Worm (Caenorhabditis elegans) whole organism, L2 larva: Measurements from ENCODE around the gene Y73C8C.8.

Experiments used
- C34F6.9 ChIP-seq: fragments of 150-350 bp; optimal IDR thresholded peaks from 2 replicates; lab custom pipeline; 2014; ENCODE audit warnings: missing biosample characterization, missing genetic modification characterization
- F13H6.1 ChIP-seq: sonication (generic microtip); optimal IDR thresholded peaks from 2 replicates; lab custom pipeline; 2016; ENCODE audit warnings: missing genetic modification characterization, missing compliant biosample characterization
- Y55F3AM.14 ChIP-seq: fragments of 200-800 bp; sonication (Bioruptor generic); optimal IDR thresholded peaks from 2 replicates; lab custom pipeline; 2018; ENCODE audit warnings: mild to moderate bottlenecking, missing genetic modification characterization, missing compliant biosample characterization
- ZK546.5 ChIP-seq: sonication (generic microtip); optimal IDR thresholded peaks from 2 replicates; lab custom pipeline; 2017; ENCODE audit warnings: missing biosample characterization, missing genetic modification characterization
- ceh-82 ChIP-seq: fragments of 150-350 bp; optimal IDR thresholded peaks from 2 replicates; lab custom pipeline; 2014; ENCODE audit warnings: missing biosample characterization, missing genetic modification characterization
- crh-2 ChIP-seq: sonication (generic microtip); optimal IDR thresholded peaks from 2 replicates; lab custom pipeline; 2017; ENCODE audit warnings: missing biosample characterization, missing genetic modification characterization
- dmd-4 ChIP-seq: sonication (generic microtip); optimal IDR thresholded peaks from 2 replicates; lab custom pipeline; 2017; ENCODE audit warnings: missing biosample characterization, missing genetic modification characterization
- egl-27 ChIP-seq: sonication (generic microtip); optimal IDR thresholded peaks from 3 replicates; lab custom pipeline; 2017; ENCODE audit warnings: missing biosample characterization, missing genetic modification reagents, missing genetic modification characterization
- elt-3 ChIP-seq: sonication (generic microtip); optimal IDR thresholded peaks from 2 replicates; lab custom pipeline; 2017; ENCODE audit warnings: missing biosample characterization, missing genetic modification characterization
- gmeb-1 ChIP-seq: fragments of 150-350 bp; optimal IDR thresholded peaks from 2 replicates; lab custom pipeline; 2014; ENCODE audit warnings: missing biosample characterization, missing genetic modification characterization
- lin-13 ChIP-seq: fragments of 150-350 bp; optimal IDR thresholded peaks from 2 replicates; lab custom pipeline; 2014; ENCODE audit warnings: missing biosample characterization, missing genetic modification reagents, missing genetic modification characterization
- lin-39 ChIP-seq: fragments of 150-350 bp; optimal IDR thresholded peaks from 2 replicates; lab custom pipeline; 2014; ENCODE audit warnings: missing biosample characterization, missing genetic modification reagents, missing genetic modification characterization
- lsy-2 ChIP-seq, 2 experiments: fragments of 150-350 bp in 1 of 2; sonication (generic microtip) in 1 of 2; optimal IDR thresholded peaks; 2 replicates each; lab custom pipeline; 2014 to 2017; ENCODE audit warnings: missing biosample characterization in 2 of 2, missing genetic modification characterization in 2 of 2
- mab-5 ChIP-seq: fragments of 150-350 bp; optimal IDR thresholded peaks from 2 replicates; lab custom pipeline; 2014; ENCODE audit warnings: missing biosample characterization, missing genetic modification characterization
- mbf-1 ChIP-seq: sonication (generic microtip); optimal IDR thresholded peaks from 2 replicates; lab custom pipeline; 2017; ENCODE audit warnings: missing biosample characterization, missing genetic modification characterization
- mdl-1 ChIP-seq, 2 experiments: fragments of 150-350 bp in 1 of 2; sonication (generic microtip) in 1 of 2; optimal IDR thresholded peaks; 2 replicates each; lab custom pipeline; 2017; ENCODE audit warnings: missing biosample characterization in 2 of 2, missing genetic modification characterization in 2 of 2
- nhr-10 ChIP-seq: sonication (generic microtip); optimal IDR thresholded peaks from 2 replicates; lab custom pipeline; 2017; ENCODE audit warnings: missing biosample characterization, missing genetic modification characterization
- nhr-11 ChIP-seq: fragments of 150-350 bp; optimal IDR thresholded peaks from 2 replicates; lab custom pipeline; 2014; ENCODE audit warnings: missing biosample characterization, missing genetic modification characterization
- nhr-12 ChIP-seq: fragments of 150-350 bp; optimal IDR thresholded peaks from 2 replicates; lab custom pipeline; 2014; ENCODE audit warnings: missing biosample characterization, missing genetic modification characterization
- nhr-129 ChIP-seq: fragments of 150-350 bp; optimal IDR thresholded peaks from 2 replicates; lab custom pipeline; 2014; ENCODE audit warnings: missing biosample characterization, missing genetic modification characterization
- nhr-23 ChIP-seq: fragments of 150-350 bp; optimal IDR thresholded peaks from 2 replicates; lab custom pipeline; 2014; ENCODE audit warnings: missing biosample characterization, missing genetic modification reagents, missing genetic modification characterization
- nhr-237 ChIP-seq: fragments of 150-350 bp; optimal IDR thresholded peaks from 2 replicates; lab custom pipeline; 2014; ENCODE audit warnings: missing biosample characterization, missing genetic modification characterization
- nhr-6 ChIP-seq: fragments of 150-350 bp; optimal IDR thresholded peaks from 2 replicates; lab custom pipeline; 2014; ENCODE audit warnings: missing biosample characterization, missing genetic modification characterization
- nhr-77 ChIP-seq: fragments of 150-350 bp; optimal IDR thresholded peaks from 2 replicates; lab custom pipeline; 2014; ENCODE audit warnings: missing biosample characterization, missing genetic modification characterization
- peb-1 ChIP-seq: fragments of 150-350 bp; optimal IDR thresholded peaks from 2 replicates; lab custom pipeline; 2014; ENCODE audit warnings: missing biosample characterization, missing genetic modification characterization
- sem-4 ChIP-seq: fragments of 150-350 bp; optimal IDR thresholded peaks from 2 replicates; lab custom pipeline; 2014; ENCODE audit warnings: missing biosample characterization, missing genetic modification reagents, missing genetic modification characterization
- skn-1 ChIP-seq: sonication (generic microtip); optimal IDR thresholded peaks from 2 replicates; lab custom pipeline; 2017; ENCODE audit warnings: missing biosample characterization, missing genetic modification characterization
- sma-3 ChIP-seq: sonication (generic microtip); optimal IDR thresholded peaks from 2 replicates; lab custom pipeline; 2016; ENCODE audit warnings: missing genetic modification reagents, missing genetic modification characterization, missing compliant biosample characterization
- snpc-4 ChIP-seq: fragments of 150-350 bp; optimal IDR thresholded peaks from 2 replicates; lab custom pipeline; 2014; ENCODE audit warnings: missing biosample characterization, missing genetic modification characterization
- unc-39 ChIP-seq: fragments of 150-350 bp; optimal IDR thresholded peaks from 2 replicates; lab custom pipeline; 2014; ENCODE audit warnings: missing biosample characterization, missing genetic modification characterization
- unc-55 ChIP-seq: fragments of 150-350 bp; sonication (generic microtip); optimal IDR thresholded peaks from 3 replicates; lab custom pipeline; 2014; ENCODE audit warnings: missing biosample characterization, missing genetic modification reagents, missing genetic modification characterization
- unc-62 ChIP-seq: fragments of 150-350 bp; optimal IDR thresholded peaks from 2 replicates; lab custom pipeline; 2014; ENCODE audit warnings: missing biosample characterization, missing genetic modification reagents, missing genetic modification characterization
- zag-1 ChIP-seq: fragments of 150-350 bp; optimal IDR thresholded peaks from 2 replicates; lab custom pipeline; 2014; ENCODE audit warnings: missing biosample characterization, missing genetic modification characterization
- ztf-1 ChIP-seq: fragments of 200-800 bp; sonication (Bioruptor generic); conservative IDR thresholded peaks from 2 replicates; pipeline ENCODE4 v1.3.6; 2022; ENCODE audit warnings: missing genetic modification characterization, missing compliant biosample characterization
- ztf-11 ChIP-seq: sonication (generic microtip); optimal IDR thresholded peaks from 2 replicates; lab custom pipeline; 2017; ENCODE audit warnings: missing biosample characterization, missing genetic modification characterization

Y73C8C.8 gene

ce11 chrV:3113751-3114150 is at the start of gene Y73C8C.8:
TSS of gene Y73C8C.8 (minus strand) at chrV:3113851.
- TF ChIP-seq lsy-2 (tag; optimal IDR thresholded peaks at IDR 0.05; lab: Kevin White, UChicago) (no peak), crh-2 (tag; lab: Kevin White, UChicago) (no peak), mab-5 (tag; lab: Kevin White, UChicago) (no peak), ztf-11 (tag; lab: Kevin White, UChicago) (no peak), ceh-82 (no peak), mbf-1 (tag; lab: Kevin White, UChicago) (no peak), lin-13 (GFP tag; lab: Kevin White, UChicago) (no peak), snpc-4 (tag; lab: Kevin White, UChicago) (no peak), Y55F3AM.14 (GFP tag; lab: Kevin White, UChicago) (no peak), dmd-4 (tag; lab: Kevin White, UChicago) (no peak), mdl-1 (tag; optimal IDR thresholded peaks at IDR 0.05; lab: Kevin White, UChicago) (no peak), unc-55 (GFP tag; lab: Kevin White, UChicago) (no peak), skn-1 (tag; lab: Kevin White, UChicago) (no peak), nhr-12 (tag; lab: Kevin White, UChicago) (no peak), ZK546.5 (tag; lab: Kevin White, UChicago) (no peak), unc-39 (tag; lab: Kevin White, UChicago) (no peak), ztf-1 (GFP tag; lab: Robert Waterston, UW) (no peak), nhr-11 (tag; lab: Kevin White, UChicago) (no peak), unc-62 (no peak), nhr-129 (tag; lab: Kevin White, UChicago) (no peak)

ce11 chrV:3163143-3163542 is 49.5 kb upstream of the Y73C8C.8 start:
- no peak for TF ChIP-seq F13H6.1 (tag; lab: Kevin White, UChicago)
- TF ChIP-seq C34F6.9 (tag; lab: Kevin White, UChicago), result no peak
- TF ChIP-seq snpc-4 (tag; lab: Kevin White, UChicago), result no peak
- no peak for TF ChIP-seq nhr-12 (tag; lab: Kevin White, UChicago)
- no peak for TF ChIP-seq Y55F3AM.14 (GFP tag; lab: Kevin White, UChicago)
- no peak for TF ChIP-seq unc-39 (tag; lab: Kevin White, UChicago)
- TF ChIP-seq lin-13 (GFP tag; lab: Kevin White, UChicago), result no peak
- no peak for TF ChIP-seq skn-1 (tag; lab: Kevin White, UChicago)

- no peak for TF ChIP-seq unc-62
- no peak for TF ChIP-seq skn-1 (tag; lab: Kevin White, UChicago)
- no peak for TF ChIP-seq sma-3 (GFP tag; lab: Kevin White, UChicago)
- no peak for TF ChIP-seq nhr-77 (tag; lab: Kevin White, UChicago)
- TF ChIP-seq nhr-6 (tag; lab: Kevin White, UChicago), result no peak
- TF ChIP-seq nhr-23 (tag; lab: Kevin White, UChicago), result no peak
- TF ChIP-seq elt-3, result no peak
- TF ChIP-seq sem-4 (tag; lab: Kevin White, UChicago), result no peak
- no peak for TF ChIP-seq lin-39 (tag; lab: Kevin White, UChicago)
- no peak for TF ChIP-seq mbf-1 (tag; lab: Kevin White, UChicago)
- TF ChIP-seq nhr-11 (tag; lab: Kevin White, UChicago), result no peak
- TF ChIP-seq unc-55 (GFP tag; lab: Kevin White, UChicago), result no peak
- no peak for TF ChIP-seq egl-27 (tag; lab: Kevin White, UChicago)
- no peak for TF ChIP-seq ztf-1 (GFP tag; lab: Robert Waterston, UW)
Measured at ce11 chrV:3162299-3162698, 48.6 kb upstream of the Y73C8C.8 start.

DNA sequence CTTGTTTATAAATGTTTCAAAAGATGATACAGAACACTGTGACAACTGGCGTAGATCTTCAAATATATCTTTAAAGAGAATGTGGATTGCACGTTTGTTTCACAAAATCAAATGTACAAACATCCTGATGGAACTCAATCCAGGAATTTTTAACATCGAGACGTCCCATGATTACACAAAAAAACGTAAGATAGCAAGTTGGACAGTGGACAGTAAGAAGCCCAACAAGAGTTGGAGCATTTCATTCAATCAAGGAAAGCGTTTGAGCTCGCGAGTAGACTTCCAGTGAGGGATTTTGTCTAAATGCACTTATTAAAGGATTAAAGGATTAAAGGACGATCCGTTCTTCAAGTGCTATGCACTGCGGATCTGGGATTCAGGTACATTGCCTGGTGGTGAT is 45.6 kb upstream of the Y73C8C.8 start, which contains the start of gene C36C5.12:
TSS of gene C36C5.12 (minus strand) at position 101 of the 400 bp plus-strand sequence.
- no peak for TF ChIP-seq ztf-1 (GFP tag; lab: Robert Waterston, UW)

- TF ChIP-seq ztf-1 (GFP tag; lab: Robert Waterston, UW), result no peak
- TF ChIP-seq mdl-1 (tag; optimal IDR thresholded peaks at IDR 0.05; lab: Kevin White, UChicago), result no peak
- no peak for TF ChIP-seq lin-13 (GFP tag; lab: Kevin White, UChicago)
- TF ChIP-seq nhr-10 (tag; lab: Kevin White, UChicago), result no peak
- no peak for TF ChIP-seq nhr-12 (tag; lab: Kevin White, UChicago)
- no peak for TF ChIP-seq nhr-237 (tag; lab: Kevin White, UChicago)
- TF ChIP-seq zag-1, result no peak
- TF ChIP-seq gmeb-1 (tag; lab: Kevin White, UChicago), result no peak
- TF ChIP-seq F13H6.1 (tag; lab: Kevin White, UChicago), result no peak
- TF ChIP-seq peb-1 (tag; lab: Kevin White, UChicago), result no peak
- TF ChIP-seq Y55F3AM.14 (GFP tag; lab: Kevin White, UChicago), result no peak
- no peak for TF ChIP-seq nhr-129 (tag; lab: Kevin White, UChicago)
Measured at ce11 chrV:3158379-3158778, 44.7 kb upstream of the Y73C8C.8 start.
